Fruit fly (Drosophila melanogaster) whole organism, embryonic: Measurements from ENCODE around the gene CG32448.

Experiments
- Atf6 ChIP-seq: fragments of 200-800 bp; sonication (Bioruptor generic); IDR thresholded peaks from 2 replicates; pipeline ENCODE4 v1.3.6; 2022; ENCODE audit warnings: missing biosample characterization, missing genetic modification characterization
- B-H2 ChIP-seq: fragments of 200-800 bp; sonication (Bioruptor generic); optimal IDR thresholded peaks from 2 replicates; lab custom pipeline; 2018; ENCODE audit warnings: missing biosample characterization, mild to moderate bottlenecking, missing genetic modification characterization
- Bdp1 ChIP-seq: fragments of 200-800 bp; sonication (Bioruptor generic); optimal IDR thresholded peaks from 3 replicates; lab custom pipeline; 2016; ENCODE audit warnings: missing biosample characterization, missing genetic modification characterization
- CG10431 ChIP-seq: fragments of 200-800 bp; sonication (Bioruptor generic); optimal IDR thresholded peaks from 3 replicates; lab custom pipeline; 2018; ENCODE audit warnings: missing biosample characterization, mild to moderate bottlenecking, missing genetic modification characterization
- CG11398 ChIP-seq: fragments of 200-800 bp; sonication (Bioruptor generic); optimal IDR thresholded peaks from 2 replicates; lab custom pipeline; 2016; ENCODE audit warnings: missing biosample characterization, missing genetic modification characterization
- CG13624 ChIP-seq: fragments of 200-800 bp; sonication (Bioruptor generic); optimal IDR thresholded peaks from 2 replicates; lab custom pipeline; 2016; ENCODE audit warnings: missing biosample characterization, missing genetic modification characterization
- CG17186 ChIP-seq: fragments of 200-800 bp; sonication (Bioruptor generic); optimal IDR thresholded peaks from 3 replicates; lab custom pipeline; 2017; ENCODE audit warnings: missing biosample characterization, missing genetic modification reagents, missing genetic modification characterization
- CG18476 ChIP-seq: fragments of 200-800 bp; sonication (Bioruptor generic); optimal IDR thresholded peaks from 2 replicates; lab custom pipeline; 2016; ENCODE audit warnings: missing biosample characterization, mild to moderate bottlenecking, missing genetic modification characterization
- CG18764 ChIP-seq: fragments of 200-800 bp; sonication (Bioruptor generic); optimal IDR thresholded peaks from 3 replicates; lab custom pipeline; 2016; ENCODE audit warnings: missing biosample characterization, missing genetic modification characterization
- CG30403 ChIP-seq: fragments of 200-800 bp; sonication (Bioruptor generic); optimal IDR thresholded peaks from 3 replicates; lab custom pipeline; 2016; ENCODE audit warnings: missing biosample characterization, missing genetic modification characterization
- CG3065 ChIP-seq: fragments of 200-800 bp; sonication (Bioruptor generic); optimal IDR thresholded peaks from 2 replicates; lab custom pipeline; 2016; ENCODE audit warnings: missing biosample characterization, missing genetic modification characterization
- CG32772 ChIP-seq: fragments of 200-800 bp; sonication (Bioruptor generic); IDR thresholded peaks from 2 replicates; pipeline ENCODE4 v1.3.6; 2022; ENCODE audit warnings: missing biosample characterization, missing genetic modification characterization
- CG8478 ChIP-seq: fragments of >200 bp; optimal IDR thresholded peaks from 2 replicates; lab custom pipeline; 2018
- Dip3 ChIP-seq: fragments of 200-800 bp; sonication (Bioruptor generic); optimal IDR thresholded peaks from 3 replicates; lab custom pipeline; 2016; ENCODE audit warnings: missing biosample characterization, missing genetic modification characterization
- Dll ChIP-seq: fragments of 200-800 bp; sonication (Bioruptor generic); IDR thresholded peaks from 4 replicates; pipeline ENCODE4 v1.3.6; 2022; ENCODE audit warnings: missing biosample characterization, missing genetic modification characterization; ENCODE audit not compliant: partially characterized antibody
- Ets97D ChIP-seq: fragments of 200-800 bp; sonication (Bioruptor generic); optimal IDR thresholded peaks from 3 replicates; lab custom pipeline; 2016; ENCODE audit warnings: missing biosample characterization, missing genetic modification characterization
- Fer3 ChIP-seq: fragments of 200-800 bp; sonication (Bioruptor generic); optimal IDR thresholded peaks from 2 replicates; lab custom pipeline; 2018; ENCODE audit warnings: missing biosample characterization, mild to moderate bottlenecking, missing genetic modification characterization, moderate library complexity
- HLH54F ChIP-seq: fragments of 200-800 bp; sonication (Bioruptor generic); optimal IDR thresholded peaks from 3 replicates; lab custom pipeline; 2016; ENCODE audit warnings: missing biosample characterization, missing genetic modification characterization
- Hr3 ChIP-seq: fragments of 200-800 bp; sonication (Bioruptor generic); optimal IDR thresholded peaks from 3 replicates; lab custom pipeline; 2016; ENCODE audit warnings: missing biosample characterization, missing genetic modification characterization
- Hr78 ChIP-seq, 2 experiments: fragments of 200-800 bp in 1 of 2; fragments of >200 bp in 1 of 2; sonication (Bioruptor generic) in 1 of 2; optimal IDR thresholded peaks; 2 replicates each; lab custom pipeline; 2017 to 2019; ENCODE audit warnings: missing biosample characterization in 2 of 2, missing genetic modification characterization in 2 of 2, mild to moderate bottlenecking in 1 of 2, moderate library complexity in 1 of 2
- PHDP ChIP-seq: fragments of 200-800 bp; sonication (Bioruptor generic); optimal IDR thresholded peaks from 3 replicates; lab custom pipeline; 2018; ENCODE audit warnings: missing biosample characterization, mild to moderate bottlenecking, missing genetic modification characterization, moderate library complexity
- Rfx ChIP-seq: fragments of 200-800 bp; sonication (Bioruptor generic); IDR thresholded peaks from 2 replicates; pipeline ENCODE4 v1.3.6; 2022; ENCODE audit warnings: missing biosample characterization, missing genetic modification characterization
- Spps ChIP-seq: fragments of 200-800 bp; sonication (Bioruptor generic); optimal IDR thresholded peaks from 2 replicates; lab custom pipeline; 2018; ENCODE audit warnings: missing biosample characterization, mild to moderate bottlenecking, missing genetic modification characterization
- YL-1 ChIP-seq: fragments of 200-800 bp; sonication (Bioruptor generic); optimal IDR thresholded peaks from 3 replicates; lab custom pipeline; 2017; ENCODE audit warnings: missing biosample characterization, mild to moderate bottlenecking, missing genetic modification characterization
- amos ChIP-seq: fragments of 200-800 bp; sonication (Bioruptor generic); IDR thresholded peaks from 2 replicates; pipeline ENCODE4 v1.3.6; 2022; ENCODE audit warnings: missing biosample characterization, missing genetic modification characterization; ENCODE audit not compliant: partially characterized antibody
- ara ChIP-seq: fragments of 200-800 bp; sonication (Bioruptor generic); IDR thresholded peaks from 2 replicates; pipeline ENCODE4 v1.3.6; 2022; ENCODE audit warnings: missing biosample characterization, missing genetic modification characterization
- az2 ChIP-seq: fragments of 200-800 bp; sonication (Bioruptor generic); optimal IDR thresholded peaks from 3 replicates; lab custom pipeline; 2016; ENCODE audit warnings: missing biosample characterization, missing genetic modification characterization
- bbx ChIP-seq: fragments of 200-800 bp; sonication (Bioruptor generic); IDR thresholded peaks from 2 replicates; pipeline ENCODE4 v1.3.6; 2022; ENCODE audit warnings: missing biosample characterization, missing genetic modification characterization; ENCODE audit not compliant: partially characterized antibody
- bcd ChIP-seq: fragments of 200-800 bp; sonication (Bioruptor generic); optimal IDR thresholded peaks from 2 replicates; lab custom pipeline; 2017; ENCODE audit warnings: missing biosample characterization, mild to moderate bottlenecking, missing genetic modification characterization
- bowl ChIP-seq: fragments of 200-800 bp; sonication (Bioruptor generic); IDR thresholded peaks from 2 replicates; pipeline ENCODE4 v1.3.6; 2022; ENCODE audit warnings: missing biosample characterization, missing genetic modification characterization
- cg ChIP-seq: fragments of 200-800 bp; sonication (Bioruptor generic); optimal IDR thresholded peaks from 3 replicates; lab custom pipeline; 2019; ENCODE audit warnings: missing biosample characterization, mild to moderate bottlenecking, missing genetic modification characterization, moderate library complexity
- fd102C ChIP-seq: fragments of 200-800 bp; sonication (Bioruptor generic); optimal IDR thresholded peaks from 2 replicates; lab custom pipeline; 2018; ENCODE audit warnings: missing biosample characterization, mild to moderate bottlenecking, missing genetic modification characterization, moderate library complexity
- gsb ChIP-seq: fragments of 200-800 bp; sonication (Bioruptor generic); IDR thresholded peaks from 2 replicates; pipeline ENCODE4 v1.3.6; 2022; ENCODE audit warnings: missing biosample characterization, missing genetic modification characterization
- ham ChIP-seq: fragments of 200-800 bp; sonication (Bioruptor generic); IDR thresholded peaks from 2 replicates; pipeline ENCODE4 v1.3.6; 2022; ENCODE audit warnings: missing biosample characterization, missing genetic modification characterization
- hkb ChIP-seq, 2 experiments: fragments of 200-800 bp in 1 of 2; fragments of >200 bp in 1 of 2; sonication (Bioruptor generic) in 1 of 2; IDR thresholded peaks in 1 of 2; optimal IDR thresholded peaks in 1 of 2; 2 replicates each; pipeline versions ENCODE4 v1.3.6 to Lab custom; 2017 to 2022; ENCODE audit warnings: missing biosample characterization in 1 of 2, missing genetic modification characterization in 1 of 2
- ind ChIP-seq: fragments of 200-800 bp; sonication (Bioruptor generic); optimal IDR thresholded peaks from 3 replicates; lab custom pipeline; 2016; ENCODE audit warnings: missing biosample characterization, missing genetic modification characterization
- nerfin-1 ChIP-seq: fragments of 200-800 bp; sonication (Bioruptor generic); optimal IDR thresholded peaks from 3 replicates; lab custom pipeline; 2019; ENCODE audit warnings: missing biosample characterization, mild to moderate bottlenecking, missing genetic modification characterization, moderate library complexity
- org-1 ChIP-seq: fragments of 200-800 bp; sonication (Bioruptor generic); optimal IDR thresholded peaks from 2 replicates; lab custom pipeline; 2017; ENCODE audit warnings: missing biosample characterization, missing genetic modification characterization
- otp ChIP-seq: fragments of 200-800 bp; sonication (Bioruptor generic); IDR thresholded peaks from 3 replicates; pipeline ENCODE4, ENCODE4 v1.3.6; 2022; ENCODE audit warnings: missing biosample characterization, missing genetic modification characterization
- peb ChIP-seq: fragments of 200-800 bp; sonication (Bioruptor generic); IDR thresholded peaks from 2 replicates; pipeline ENCODE4 v1.3.6; 2022; ENCODE audit warnings: missing biosample characterization, missing genetic modification characterization
- phol ChIP-seq: fragments of 200-800 bp; sonication (Bioruptor generic); optimal IDR thresholded peaks from 3 replicates; lab custom pipeline; 2018; ENCODE audit warnings: missing biosample characterization, mild to moderate bottlenecking, missing genetic modification characterization, moderate library complexity
- prd ChIP-seq, 3 experiments: fragments of >200 bp in 2 of 3; fragments of 200-800 bp in 1 of 3; sonication (Bioruptor generic) in 1 of 3; optimal IDR thresholded peaks in 2 of 3; IDR thresholded peaks in 1 of 3; 2 replicates in 2 of 3; 3 replicates in 1 of 3; pipeline versions ENCODE4 v1.3.6 to Lab custom; 2017 to 2022; ENCODE audit warnings: missing biosample characterization in 1 of 3, missing genetic modification characterization in 1 of 3
- pum ChIP-seq: fragments of 200-800 bp; sonication (Bioruptor generic); optimal IDR thresholded peaks from 2 replicates; lab custom pipeline; 2016; ENCODE audit warnings: missing biosample characterization, missing genetic modification characterization
- scrt ChIP-seq: fragments of 200-800 bp; sonication (Bioruptor generic); optimal IDR thresholded peaks from 2 replicates; lab custom pipeline; 2018; ENCODE audit warnings: missing biosample characterization, mild to moderate bottlenecking, missing genetic modification characterization, moderate library complexity
- tap ChIP-seq: fragments of 200-800 bp; optimal IDR thresholded peaks from 3 replicates; lab custom pipeline; 2019; ENCODE audit warnings: missing biosample characterization, mild to moderate bottlenecking, missing genetic modification characterization, moderate library complexity
- unpg ChIP-seq: fragments of 200-800 bp; sonication (Bioruptor generic); optimal IDR thresholded peaks from 3 replicates; lab custom pipeline; 2018; ENCODE audit warnings: missing biosample characterization, mild to moderate bottlenecking, missing genetic modification characterization, moderate library complexity
- zen2 ChIP-seq: fragments of 200-800 bp; sonication (Bioruptor generic); IDR thresholded peaks from 3 replicates; pipeline ENCODE4 v1.3.6; 2022; ENCODE audit warnings: missing biosample characterization, missing genetic modification characterization; ENCODE audit not compliant: partially characterized antibody
- zfh2 ChIP-seq: fragments of 200-800 bp; sonication (Bioruptor generic); optimal IDR thresholded peaks from 2 replicates; lab custom pipeline; 2016; ENCODE audit warnings: missing biosample characterization, missing genetic modification characterization

The CG32448 gene

dm6 chr3L:21824725-21825353 is 3.4 kb downstream of the CG32448 start, which contains the start of gene eIF2A (continued):
- TF ChIP-seq CG17186 (peak; percentile 87), zen2 (GFP tag; lab: Robert Waterston, UW) (no peak; the same call in 2 of the 3 replicates), CG30403 (peak; percentile 56), CG8478 (lab: Kevin White, UChicago) (peak; percentile 28), bowl (GFP tag; lab: Robert Waterston, UW) (no peak), bcd (GFP tag; lab: Kevin White, UChicago) (no peak), unpg (GFP tag; lab: Kevin White, UChicago) (peak; percentile 45), fd102C (GFP tag; lab: Kevin White, UChicago) (peak; percentile 28), bbx (peak; percentile 88), hkb (optimal IDR thresholded peaks at IDR 0.05; lab: Kevin White, UChicago) (no peak), hkb (GFP tag; IDR thresholded peaks at IDR 0.05; lab: Robert Waterston, UW) (peak; percentile 60; the same call in 1 of the 2 replicates), Rfx (GFP tag; lab: Robert Waterston, UW) (peak; percentile 86), CG11398 (GFP tag; lab: Kevin White, UChicago) (peak; percentile 73), Bdp1 (peak; percentile 43), Fer3 (peak; percentile 52), HLH54F (peak; percentile 77), phol (tag; lab: Kevin White, UChicago) (peak; percentile 78), CG18476 (no peak), Ets97D (GFP tag; lab: Kevin White, UChicago) (peak; percentile 93), cg (peak; percentile 94), prd (optimal IDR thresholded peaks at IDR 0.05; lab: Kevin White, UChicago) (no peak), prd (GFP tag; IDR thresholded peaks at IDR 0.05; lab: Robert Waterston, UW) (peak; percentile 72; the same call in 2 of the 3 replicates), YL-1 (GFP tag; lab: Kevin White, UChicago) (peak; percentile 97), CG3065 (GFP tag; lab: Kevin White, UChicago) (peak; percentile 2), Hr78 (GFP tag; optimal IDR thresholded peaks at IDR 0.05; lab: Kevin White, UChicago) (peak in 1 of 2 experiments; percentile 76), Spps (tag; lab: Kevin White, UChicago) (peak; percentile 39), zfh2 (GFP tag; lab: Kevin White, UChicago) (peak; percentile 73), CG13624 (GFP tag; lab: Kevin White, UChicago) (peak; percentile 85), ind (GFP tag; lab: Kevin White, UChicago) (peak; percentile 54), B-H2 (peak; percentile 90), ham (GFP tag; lab: Robert Waterston, UW) (no peak), pum (peak; percentile 23), Dll (GFP tag; lab: Robert Waterston, UW) (peak; percentile 76), org-1 (peak; percentile 8), ara (GFP tag; lab: Robert Waterston, UW) (peak; percentile 13; the same call in 1 of the 2 replicates), otp (0 out of 3 replicates have a peak, but pooled peaks have one; percentile 14), scrt (GFP tag; lab: Kevin White, UChicago) (peak; percentile 21), az2 (GFP tag; lab: Kevin White, UChicago) (peak; percentile 33), CG10431 (GFP tag; lab: Kevin White, UChicago) (no peak), nerfin-1 (tag; lab: Kevin White, UChicago) (peak; percentile 34), CG32772 (GFP tag; lab: Robert Waterston, UW) (0 out of 2 replicates have a peak, but pooled peaks have one; percentile 22), tap (no peak), PHDP (peak; percentile 49), Dip3 (GFP tag; lab: Kevin White, UChicago) (peak; percentile 44), Atf6 (peak; percentile 68; the same call in 1 of the 2 replicates), peb (0 out of 2 replicates have a peak, but pooled peaks have one; percentile 21), amos (GFP tag; lab: Robert Waterston, UW) (peak; percentile 80), Hr3 (GFP tag; lab: Kevin White, UChicago) (peak; percentile 50), gsb (peak; percentile 39; the same call in 1 of the 2 replicates), CG18764 (GFP tag; lab: Kevin White, UChicago) (peak; percentile 43)
